Worm (Caenorhabditis elegans): ENCODE results near the gene F32D8.5.
A peak's percentile ranks its signal among the peaks of the same experiment; 100 is the strongest.

The F32D8.5 gene

ce11 chrV:10904795-10905194, 10.2 kb downstream of the F32D8.5 start:
- TF ChIP-seq nhr-67 (tag; optimal IDR thresholded peaks at IDR 0.05) (no peak), nhr-12 (tag; optimal IDR thresholded peaks at IDR 0.05) (no peak), elt-1 (tag; optimal IDR thresholded peaks at IDR 0.05) (no peak), hmg-11 (tag; optimal IDR thresholded peaks at IDR 0.05) (peak; percentile 48), fkh-10 (GFP tag; optimal IDR thresholded peaks at IDR 0.05) (peak; percentile 52), lin-39 (tag; optimal IDR thresholded peaks at IDR 0.05) (peak; percentile 52), ama-1 (optimal IDR thresholded peaks at IDR 0.05) (no peak), nfya-1 (tag; optimal IDR thresholded peaks at IDR 0.05; ENCODE audit: insufficient read depth) (peak; percentile 39)

ce11 chrV:10909071-10909470, 14.5 kb downstream of the F32D8.5 start, which contains the start of gene zzz-1:
zzz-1 (minus strand) TSS chrV:10909171.
- TF ChIP-seq nhr-67 (tag; optimal IDR thresholded peaks at IDR 0.05) (no peak), elt-1 (tag; optimal IDR thresholded peaks at IDR 0.05) (peak; percentile 86)

ce11 chrV:10909959-10910358, 15.4 kb downstream of the F32D8.5 start:
- TF ChIP-seq daf-12 (tag; optimal IDR thresholded peaks at IDR 0.05) (no peak), eor-1 (tag; optimal IDR thresholded peaks at IDR 0.05) (no peak), nhr-67 (tag; optimal IDR thresholded peaks at IDR 0.05) (no peak), R02D3.7 (tag; optimal IDR thresholded peaks at IDR 0.05) (no peak), elt-3 (tag; optimal IDR thresholded peaks at IDR 0.05) (no peak), sea-2 (GFP tag; optimal IDR thresholded peaks at IDR 0.05) (no peak), egl-5 (tag; optimal IDR thresholded peaks at IDR 0.05) (no peak), lsy-12 (tag; optimal IDR thresholded peaks at IDR 0.05) (no peak), ztf-4 (tag; optimal IDR thresholded peaks at IDR 0.05) (no peak), pha-4 (tag; optimal IDR thresholded peaks at IDR 0.05) (no peak), ama-1 (optimal IDR thresholded peaks at IDR 0.05) (no peak), hmg-11 (tag; optimal IDR thresholded peaks at IDR 0.05) (no peak), unc-62 (GFP tag; optimal IDR thresholded peaks at IDR 0.05) (no peak), aly-2 (tag; optimal IDR thresholded peaks at IDR 0.05) (no peak)

- TF ChIP-seq unc-62 (GFP tag; optimal IDR thresholded peaks at IDR 0.05) = peak; percentile 82
- no peak for TF ChIP-seq aly-2 (tag; optimal IDR thresholded peaks at IDR 0.05)
- TF ChIP-seq nfya-1 (tag; optimal IDR thresholded peaks at IDR 0.05; ENCODE audit: insufficient read depth) = peak; percentile 15
- TF ChIP-seq lin-15B (tag; optimal IDR thresholded peaks at IDR 0.05) = no peak
- TF ChIP-seq mml-1 (tag; optimal IDR thresholded peaks at IDR 0.05) = no peak
- no peak for TF ChIP-seq nhr-12 (tag; optimal IDR thresholded peaks at IDR 0.05)
- TF ChIP-seq ceh-16 (tag; optimal IDR thresholded peaks at IDR 0.05) = no peak
- TF ChIP-seq R02D3.7 (tag; optimal IDR thresholded peaks at IDR 0.05) = no peak
- TF ChIP-seq daf-12 (tag; optimal IDR thresholded peaks at IDR 0.05) = no peak
- no peak for TF ChIP-seq hmg-11 (tag; optimal IDR thresholded peaks at IDR 0.05)
- TF ChIP-seq elt-2 (tag; optimal IDR thresholded peaks at IDR 0.05) = no peak
- TF ChIP-seq zag-1 (tag; optimal IDR thresholded peaks at IDR 0.05) = no peak
- no peak for TF ChIP-seq pha-4 (tag; optimal IDR thresholded peaks at IDR 0.05)
- peak; percentile 76 for TF ChIP-seq elt-1 (tag; optimal IDR thresholded peaks at IDR 0.05)
- no peak for TF ChIP-seq nhr-77 (tag; optimal IDR thresholded peaks at IDR 0.05)
Observed at ce11 chrV:10915922-10916321, 21.3 kb downstream of the F32D8.5 start.

DNA sequence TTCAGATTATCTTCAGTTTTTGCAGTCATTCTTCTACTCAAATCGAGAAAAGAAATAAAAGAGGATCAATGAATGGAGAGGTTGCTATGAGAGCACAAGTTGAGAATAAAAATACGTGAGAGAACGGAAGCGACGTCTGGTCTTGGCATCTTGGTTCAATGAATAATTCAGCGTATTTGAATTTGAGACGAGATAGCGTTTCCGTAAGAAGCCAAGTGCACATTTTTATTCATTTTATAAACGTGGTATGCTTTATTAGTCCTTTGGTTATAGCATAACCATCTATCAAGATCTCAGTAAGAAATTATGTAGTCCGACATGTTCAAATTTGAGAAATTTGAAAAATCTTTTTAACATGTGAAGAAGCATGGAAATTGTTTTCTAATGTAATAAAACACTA, 23.8 kb downstream of the F32D8.5 start, which contains the start of gene F58B4.2:
F58B4.2 (minus strand) TSS at position 101 of the 400 bp plus-strand sequence.
- TF ChIP-seq mml-1 (tag; optimal IDR thresholded peaks at IDR 0.05) = no peak
- TF ChIP-seq elt-1 (tag; optimal IDR thresholded peaks at IDR 0.05) = no peak
- TF ChIP-seq unc-39 (tag; optimal IDR thresholded peaks at IDR 0.05) = no peak
- no peak for TF ChIP-seq skn-1 (tag; optimal IDR thresholded peaks at IDR 0.05)
- TF ChIP-seq ceh-9 (tag; optimal IDR thresholded peaks at IDR 0.05) = no peak
- no peak for TF ChIP-seq lsy-12 (tag; optimal IDR thresholded peaks at IDR 0.05)
- no peak for TF ChIP-seq eor-1 (tag; optimal IDR thresholded peaks at IDR 0.05)
- TF ChIP-seq zag-1 (tag; optimal IDR thresholded peaks at IDR 0.05) = no peak
- TF ChIP-seq hmg-11 (tag; optimal IDR thresholded peaks at IDR 0.05) = no peak
- TF ChIP-seq nhr-76 (tag; optimal IDR thresholded peaks at IDR 0.05) = no peak
- TF ChIP-seq fos-1 (tag; optimal IDR thresholded peaks at IDR 0.05) = no peak
- no peak for TF ChIP-seq ceh-16 (tag; optimal IDR thresholded peaks at IDR 0.05)
- TF ChIP-seq nhr-11 (tag; optimal IDR thresholded peaks at IDR 0.05) = no peak
- no peak for TF ChIP-seq egl-5 (tag; optimal IDR thresholded peaks at IDR 0.05)
- no peak for TF ChIP-seq aly-2 (tag; optimal IDR thresholded peaks at IDR 0.05)
- no peak for TF ChIP-seq ceh-28 (tag; optimal IDR thresholded peaks at IDR 0.05)
- TF ChIP-seq nhr-237 (tag; optimal IDR thresholded peaks at IDR 0.05) = no peak
- no peak for TF ChIP-seq ztf-11 (tag; optimal IDR thresholded peaks at IDR 0.05)
- TF ChIP-seq nfya-1 (tag; optimal IDR thresholded peaks at IDR 0.05; ENCODE audit: insufficient read depth) = no peak
- TF ChIP-seq nhr-23 (tag; optimal IDR thresholded peaks at IDR 0.05) = no peak

All from whole organism, L3 larva.